Worm (Caenorhabditis elegans): Measurements from ENCODE around the gene ilcr-2.

- no peak for TF ChIP-seq T20F7.1 (GFP tag; optimal IDR thresholded peaks at IDR 0.05)
- TF ChIP-seq aha-1 (tag) = peak; percentile 33
- no peak for TF ChIP-seq mdt-29 (GFP tag; IDR thresholded peaks at IDR 0.05)
- TF ChIP-seq aly-2 (tag; optimal IDR thresholded peaks at IDR 0.05) = no peak
- TF ChIP-seq lin-13 (GFP tag; optimal IDR thresholded peaks at IDR 0.05) = no peak
- TF ChIP-seq nhr-28 (tag; optimal IDR thresholded peaks at IDR 0.05) = no peak
- no peak for TF ChIP-seq lin-39 (tag; optimal IDR thresholded peaks at IDR 0.05)
- TF ChIP-seq nhr-77 (tag; optimal IDR thresholded peaks at IDR 0.05) = no peak
- no peak for TF ChIP-seq nhr-6 (tag; optimal IDR thresholded peaks at IDR 0.05)
- no peak for TF ChIP-seq unc-39 (tag; optimal IDR thresholded peaks at IDR 0.05)
- no peak for TF ChIP-seq ztf-11 (tag; optimal IDR thresholded peaks at IDR 0.05)
Observed at ce11 chrII:5498156-5498739, 23.2 kb downstream of the ilcr-2 start, which contains the start of the genes suex-1 and F12A10.9.
